Worm (Caenorhabditis elegans) whole organism, L4/young adult: ENCODE data around the gene asp-2.

Experiments used
- W03F9.2 ChIP-seq: fragments of 150-350 bp; optimal IDR thresholded peaks from 2 replicates; lab custom pipeline; 2014; ENCODE audit warnings: missing biosample characterization, missing genetic modification characterization
- dao-5 ChIP-seq: sonication (generic microtip); optimal IDR thresholded peaks from 2 replicates; lab custom pipeline; 2016; ENCODE audit warnings: missing genotype, missing genetic modification characterization, moderate library complexity, missing compliant biosample characterization
- him-1 ChIP-seq: sonication (generic microtip); optimal IDR thresholded peaks from 2 replicates; lab custom pipeline; 2016; ENCODE audit warnings: missing genotype, missing genetic modification reagents, missing genetic modification characterization, missing compliant biosample characterization

asp-2 gene

DNA sequence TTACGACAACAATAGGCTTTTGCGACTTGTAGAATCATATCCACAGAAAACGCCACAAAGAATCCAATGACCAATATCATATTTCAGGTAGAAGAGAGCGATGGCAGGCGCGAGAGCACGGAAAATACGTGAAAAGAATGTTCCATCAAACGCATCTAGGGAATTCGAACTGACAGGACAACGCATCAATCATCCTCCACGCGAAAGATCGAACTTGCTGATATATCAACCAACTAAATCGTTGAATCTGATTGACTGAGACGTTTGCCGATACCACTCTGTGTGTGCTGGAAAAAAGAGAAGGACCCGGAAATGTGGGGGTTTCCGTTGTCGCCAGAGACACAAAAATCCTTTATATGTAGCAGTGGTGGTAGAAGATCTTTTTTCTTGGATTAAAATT is 15.3 kb downstream of the asp-2 start:
- TF ChIP-seq W03F9.2 (no peak), him-1 (no peak), dao-5 (no peak)

DNA sequence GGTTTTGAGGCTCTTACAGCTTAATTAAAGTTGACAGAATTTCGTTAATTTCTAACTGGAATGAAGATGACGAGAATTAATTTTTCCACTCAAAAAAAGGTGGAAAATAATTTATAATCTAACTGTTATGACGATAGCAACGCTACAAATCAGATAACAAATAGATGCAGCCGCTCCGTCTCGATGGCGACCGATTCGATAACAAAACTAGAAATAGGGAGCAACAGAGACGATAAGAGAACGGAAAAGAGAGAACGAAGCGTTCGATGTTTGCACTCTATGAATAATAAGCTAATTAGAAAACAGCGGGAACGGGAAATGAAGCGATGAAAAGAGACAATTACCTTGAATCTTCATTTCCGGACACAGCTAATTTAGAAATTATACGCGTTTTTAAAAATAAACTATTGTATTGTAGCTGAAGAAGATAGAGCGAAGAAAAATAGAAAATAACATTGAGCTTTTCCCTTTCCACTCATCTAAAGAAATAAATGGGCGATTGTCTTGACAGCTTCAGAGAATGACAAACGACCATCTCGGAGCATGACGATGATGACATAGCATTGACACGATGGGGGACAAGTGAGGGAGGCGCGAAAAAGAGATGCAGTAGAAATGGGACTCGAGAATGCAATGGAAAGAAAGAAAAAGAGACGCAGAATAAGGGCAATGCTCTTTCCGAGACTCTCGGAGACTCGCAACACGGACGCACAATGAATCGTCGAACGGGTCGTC is 15.9 kb downstream of the asp-2 start:
- peak; percentile 57 for TF ChIP-seq him-1
- TF ChIP-seq W03F9.2, result no peak

DNA sequence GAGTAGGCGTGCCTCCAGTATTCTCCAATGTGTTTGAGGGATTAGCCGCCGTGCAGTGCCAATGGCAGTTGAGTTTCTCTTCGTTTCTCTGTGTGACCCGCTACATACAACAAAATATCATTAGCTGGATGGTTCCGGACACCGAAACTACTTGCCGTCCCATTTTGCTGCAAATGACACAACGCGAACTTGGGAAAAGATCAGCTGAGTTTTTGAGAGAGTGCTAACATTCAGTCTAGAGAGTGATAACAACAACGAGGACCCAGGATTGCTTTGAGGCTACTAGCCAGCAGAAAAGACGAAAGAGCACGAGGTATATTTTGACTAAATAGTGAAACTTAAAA is 16.5 kb downstream of the asp-2 start:
- TF ChIP-seq W03F9.2, result no peak
- TF ChIP-seq him-1, result no peak
- no peak for TF ChIP-seq dao-5

DNA sequence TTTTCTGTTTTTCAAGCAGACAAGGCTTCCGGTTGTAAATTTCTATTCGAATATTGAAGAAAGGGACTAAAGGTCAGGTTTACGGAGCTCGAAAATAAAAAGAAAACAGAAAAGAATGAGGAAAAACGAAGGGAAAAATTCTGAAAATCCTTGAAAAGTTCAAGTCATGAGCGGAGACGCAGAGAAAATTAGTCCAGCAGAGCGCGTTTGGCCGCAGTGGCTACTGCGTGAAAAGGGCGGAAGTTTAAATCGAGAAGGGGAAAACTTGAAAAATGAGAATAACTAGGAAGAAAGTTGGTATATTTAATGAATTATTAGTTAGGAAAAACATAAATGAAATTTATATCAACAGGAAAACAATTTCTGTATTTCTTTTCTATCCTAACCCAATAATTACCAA is 17.6 kb downstream of the asp-2 start:
- TF ChIP-seq W03F9.2 (no peak), him-1 (no peak), dao-5 (no peak)

DNA sequence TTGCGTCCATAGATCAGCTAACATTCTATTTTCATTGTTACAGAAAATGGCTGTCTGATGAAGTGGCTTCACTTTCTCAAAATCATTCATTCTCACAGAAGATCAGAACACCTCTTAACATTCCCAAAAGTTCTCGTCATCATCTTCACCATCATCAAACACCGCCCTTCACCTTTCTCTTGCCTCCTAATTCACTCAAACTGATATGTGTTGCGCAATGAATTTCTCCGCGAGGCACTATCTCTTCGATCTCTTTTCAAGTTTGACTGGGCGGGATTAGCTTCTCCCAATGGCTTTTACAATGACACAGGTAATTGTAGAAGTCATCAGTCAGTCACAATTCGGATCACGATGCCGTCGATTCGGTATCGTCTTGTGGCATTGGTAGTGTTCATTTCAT is 18.7 kb downstream of the asp-2 start, which contains the start of gene grd-6:
Gene grd-6, plus strand, starts transcription at position 301 of the 400 bp plus-strand sequence.
- TF ChIP-seq W03F9.2, result no peak
- TF ChIP-seq him-1, result no peak
- TF ChIP-seq dao-5, result no peak

DNA sequence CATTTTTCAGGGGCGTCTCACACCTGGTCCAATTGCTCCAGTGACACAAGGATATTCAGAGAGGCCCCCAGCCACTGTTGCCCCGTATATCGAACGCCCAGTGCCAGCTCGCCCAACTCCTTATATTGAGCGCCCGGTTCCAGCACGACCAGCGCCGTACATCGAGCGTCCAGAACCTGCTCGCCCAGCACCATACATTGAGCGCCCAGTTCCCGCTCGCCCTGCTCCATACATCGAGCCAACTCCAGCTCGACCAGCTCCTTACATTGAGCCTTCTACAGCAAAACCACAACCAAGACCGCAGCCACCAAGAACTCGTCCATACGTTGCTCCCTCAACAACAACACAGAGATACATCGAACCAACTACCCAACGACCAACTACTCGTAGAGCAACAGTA is 19.9 kb downstream of the asp-2 start:
- TF ChIP-seq W03F9.2 (no peak), him-1 (no peak), dao-5 (no peak)

DNA sequence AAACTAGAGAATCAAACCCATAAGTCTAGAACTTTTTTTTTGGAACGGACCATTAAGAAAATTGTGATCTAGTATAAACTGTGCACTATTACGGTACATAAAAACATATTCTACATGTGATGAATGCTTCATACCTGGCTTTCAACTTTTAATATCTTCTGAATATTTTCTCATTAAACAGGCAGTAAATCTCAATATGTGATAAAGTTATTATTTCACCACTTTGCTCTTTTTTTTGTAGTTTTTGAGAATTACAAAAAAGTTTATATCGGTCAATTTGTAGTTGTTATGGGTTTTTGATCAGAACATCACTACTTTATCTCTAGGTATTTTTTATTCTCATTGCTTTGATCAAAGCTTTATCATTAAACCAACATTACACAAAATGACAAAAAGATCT is 21.5 kb downstream of the asp-2 start:
- no peak for TF ChIP-seq him-1

DNA sequence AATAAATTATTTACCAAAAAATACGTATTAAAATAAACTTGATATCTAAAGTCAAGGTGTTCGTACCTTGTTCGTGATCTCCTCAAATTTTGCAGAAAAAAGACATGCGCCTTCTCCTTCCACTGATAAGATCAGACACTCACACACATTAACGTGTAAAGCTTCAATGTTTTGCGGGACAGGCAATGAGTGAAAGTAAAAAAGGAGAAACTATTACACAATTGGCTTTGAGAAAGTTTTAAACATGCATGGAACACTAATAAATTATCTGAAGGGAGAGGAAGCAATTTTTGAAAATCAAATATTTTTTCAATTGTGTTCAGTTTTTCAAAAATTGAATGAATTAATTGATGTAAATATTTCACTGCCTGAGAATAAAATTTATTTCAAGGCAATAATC is 22.1 kb downstream of the asp-2 start:
- TF ChIP-seq dao-5 (no peak), W03F9.2 (no peak), him-1 (no peak)

DNA sequence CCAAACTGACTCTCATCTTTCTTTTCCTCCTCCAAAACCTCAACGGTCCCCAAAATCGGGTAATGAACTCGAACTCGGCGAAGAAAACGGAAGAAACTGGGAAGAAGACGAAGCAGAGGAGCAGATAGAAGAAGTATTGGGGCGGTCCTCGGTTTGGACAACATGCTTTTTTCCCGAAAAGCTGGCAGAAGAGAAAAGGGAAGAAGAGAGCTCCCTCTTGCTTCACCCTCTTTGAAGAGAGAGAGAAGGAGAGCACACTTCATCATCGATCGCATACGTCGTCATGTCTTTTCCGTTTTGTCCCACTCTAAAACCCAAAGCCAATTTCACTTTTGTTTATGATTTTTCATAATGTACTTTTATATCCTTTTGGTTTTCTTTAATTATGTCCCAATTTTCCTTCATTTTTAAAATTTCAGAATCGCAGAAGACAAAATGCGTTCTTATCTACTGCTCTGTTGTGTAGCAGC is 22.8 kb downstream of the asp-2 start, which contains the start of gene F07C3.2:
Gene F07C3.2, plus strand, starts transcription at position 420 of the 470 bp plus-strand sequence.
- TF ChIP-seq dao-5, result no peak
- no peak for TF ChIP-seq W03F9.2
- peak; percentile 23 for TF ChIP-seq him-1

DNA sequence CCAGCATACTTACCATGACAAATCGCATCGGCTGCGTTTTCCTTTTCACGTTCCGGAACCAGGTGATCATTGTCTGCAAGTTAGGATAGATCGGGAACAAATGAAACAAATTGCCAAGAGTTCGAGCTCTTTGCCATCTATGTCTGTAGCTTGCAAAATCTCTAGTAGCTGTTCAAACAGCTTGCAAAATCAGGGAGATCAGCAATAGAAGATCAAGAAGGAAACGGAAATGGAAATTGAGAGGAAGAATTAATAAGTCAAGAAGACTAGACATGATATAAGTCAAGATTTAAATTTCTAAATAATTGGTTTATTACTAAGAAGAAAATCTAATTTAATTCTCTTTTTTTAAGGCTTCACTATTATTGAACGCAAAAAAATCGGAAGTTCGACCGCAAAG is 29.4 kb downstream of the asp-2 start, which contains the start of gene F07C3.3:
Gene F07C3.3, minus strand, starts transcription at position 101 of the 400 bp plus-strand sequence.
- TF ChIP-seq him-1, result no peak
- no peak for TF ChIP-seq W03F9.2
- TF ChIP-seq dao-5, result no peak

DNA sequence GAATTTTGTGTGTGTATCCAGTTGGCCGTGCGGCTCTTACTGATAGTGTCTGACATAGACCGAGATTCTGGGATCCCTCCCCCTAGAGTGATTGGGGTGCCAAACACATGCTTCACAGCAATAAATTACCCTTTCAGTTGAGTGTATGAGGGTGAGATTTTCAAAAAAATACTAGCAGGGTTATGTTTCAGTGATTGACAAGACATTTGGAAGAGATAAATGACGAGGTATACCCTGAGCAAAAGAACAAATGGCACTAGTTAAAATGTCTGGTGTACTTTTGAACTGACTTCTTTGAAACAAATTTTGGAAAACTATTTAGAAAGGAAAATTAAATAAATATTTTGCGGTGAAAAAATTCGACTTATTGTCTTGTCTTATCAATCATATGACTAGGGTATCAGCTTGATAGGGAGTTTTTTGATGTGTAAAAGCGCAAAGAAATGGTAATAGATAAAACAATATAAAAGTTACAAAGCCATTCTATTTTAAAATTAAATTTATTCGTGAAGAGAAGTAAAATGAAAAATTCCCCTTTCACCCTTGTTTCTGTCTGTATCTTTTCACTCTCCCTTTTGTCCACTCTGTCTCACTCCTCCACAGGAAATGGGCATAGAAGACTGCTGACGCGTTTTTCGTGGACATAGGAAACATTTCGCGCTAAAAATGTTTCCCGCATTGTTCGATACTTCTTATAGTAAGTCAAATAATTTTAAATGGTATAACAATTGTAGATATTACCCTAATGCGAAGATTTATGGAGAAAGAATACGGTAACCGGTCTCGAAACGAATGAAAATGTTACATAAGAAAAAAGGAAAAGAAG is 40.5 kb downstream of the asp-2 start, which contains the start of gene glo-4:
Gene glo-4, minus strand, starts transcription at position 51 of the 826 bp plus-strand sequence.
- TF ChIP-seq W03F9.2, result peak; percentile 13
- TF ChIP-seq dao-5, result no peak

DNA sequence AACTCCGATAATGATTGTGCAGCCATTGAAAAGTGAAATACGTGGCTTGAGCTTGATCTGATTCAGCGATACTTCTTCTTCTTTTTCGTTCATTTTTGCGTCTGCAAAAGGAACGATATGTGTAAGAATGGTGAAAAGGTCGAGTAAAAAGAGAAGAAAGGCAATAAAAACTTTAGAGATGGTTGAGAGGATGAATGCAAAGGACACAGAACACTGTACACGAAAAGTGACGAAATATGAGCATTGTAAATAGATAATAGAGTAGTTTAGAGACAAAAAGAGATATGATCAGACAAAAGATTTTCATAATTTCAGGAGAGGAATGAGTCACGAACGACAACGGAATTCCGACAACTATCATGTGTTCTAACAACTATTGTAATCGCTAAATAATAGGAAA is 43.4 kb downstream of the asp-2 start, which contains the start of gene aat-2:
Gene aat-2, minus strand, starts transcription at position 101 of the 400 bp plus-strand sequence.
- no peak for TF ChIP-seq W03F9.2
- TF ChIP-seq dao-5, result no peak
- no peak for TF ChIP-seq him-1

DNA sequence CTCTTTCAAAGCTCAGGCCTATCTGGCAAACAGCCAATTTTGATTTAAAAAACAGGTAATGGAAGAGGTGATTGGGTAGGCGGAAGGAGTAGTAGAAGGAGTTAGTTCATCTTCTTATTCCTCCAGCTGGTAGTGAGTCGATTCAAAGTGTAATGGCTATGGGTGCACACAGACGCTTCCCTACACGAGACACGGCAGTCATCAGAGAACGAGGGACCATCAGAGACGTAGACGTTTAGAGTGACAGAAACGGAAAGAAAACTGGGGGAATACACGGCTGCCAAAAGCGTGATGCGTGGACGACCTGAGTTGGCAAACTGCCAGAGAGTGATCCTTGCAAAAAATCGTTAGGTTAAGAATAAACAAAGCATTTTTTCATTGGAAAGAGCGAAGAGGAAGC is 44.5 kb downstream of the asp-2 start:
- TF ChIP-seq W03F9.2, result no peak
- TF ChIP-seq him-1, result no peak
- TF ChIP-seq dao-5, result no peak

DNA sequence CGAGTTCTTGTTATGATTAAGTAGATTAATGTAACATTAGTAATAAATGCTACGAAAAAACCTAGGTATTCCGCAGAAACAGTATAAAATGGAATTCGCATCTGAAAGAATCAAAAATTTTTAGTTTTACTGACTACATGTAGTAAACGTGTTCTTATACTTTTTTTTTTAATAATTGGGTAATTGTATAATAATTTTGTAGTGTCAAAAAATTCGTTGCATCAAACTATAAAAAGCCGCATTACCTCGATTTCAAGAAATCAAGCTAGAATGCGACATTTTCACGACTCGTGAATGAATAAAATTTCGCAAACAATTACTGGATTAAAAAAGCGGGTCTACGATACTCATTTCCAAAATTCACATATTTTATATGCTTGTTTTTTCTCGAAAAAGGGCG is 46.3 kb downstream of the asp-2 start, which contains the start of gene str-94:
Gene str-94, minus strand, starts transcription at position 101 of the 400 bp plus-strand sequence.
- TF ChIP-seq W03F9.2 (no peak), dao-5 (no peak), him-1 (no peak)

DNA sequence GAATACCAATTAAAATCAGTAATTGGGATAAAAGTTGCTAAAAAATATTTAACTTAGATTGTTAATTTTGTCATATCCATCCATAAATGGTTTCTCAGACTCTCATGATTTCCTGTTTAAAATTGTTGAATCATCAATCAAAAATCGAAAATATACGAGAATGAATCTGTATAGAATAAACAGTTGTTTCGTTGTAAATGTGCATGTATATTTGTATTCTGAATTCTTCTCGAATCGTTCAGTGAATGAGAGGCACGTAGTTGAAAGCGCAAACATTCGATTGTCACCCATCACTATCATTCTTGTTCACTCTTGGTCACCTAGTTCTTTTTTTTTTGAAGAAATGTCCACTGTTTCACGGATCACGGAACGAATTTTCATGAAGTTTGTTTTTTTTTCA is 47.1 kb downstream of the asp-2 start, which contains the start of gene ptd-2:
Gene ptd-2, plus strand, starts transcription at position 301 of the 400 bp plus-strand sequence.
- TF ChIP-seq dao-5, result no peak
- TF ChIP-seq W03F9.2, result no peak
- TF ChIP-seq him-1, result no peak
